Worm (Caenorhabditis elegans) whole organism, L4 larva: ENCODE measurements around the gene T27E4.5.

Experiments
- D1046.2 ChIP-seq: fragments of 200-800 bp; sonication (Bioruptor generic); IDR thresholded peaks from 2 replicates; pipeline ENCODE4 v1.3.6; 2022; ENCODE audit warnings: missing genetic modification characterization, missing compliant biosample characterization
- F26F4.8 ChIP-seq: fragments of 200-800 bp; sonication (Bioruptor generic); conservative IDR thresholded peaks from 2 replicates; pipeline ENCODE4 v1.3.6; 2022; ENCODE audit warnings: missing genetic modification characterization, missing compliant biosample characterization
- F44E2.7 ChIP-seq: fragments of 200-800 bp; sonication (Bioruptor generic); IDR thresholded peaks from 2 replicates; pipeline ENCODE4 v2.1.2; 2022; ENCODE audit warnings: missing genetic modification characterization, missing compliant biosample characterization
- R02D3.7 ChIP-seq: fragments of 150-350 bp; sonication (generic microtip); optimal IDR thresholded peaks from 3 replicates; lab custom pipeline; 2014; ENCODE audit warnings: missing biosample characterization, missing genetic modification characterization
- Y5F2A.4 ChIP-seq: fragments of 200-800 bp; sonication (Bioruptor generic); optimal IDR thresholded peaks from 2 replicates; lab custom pipeline; 2018; ENCODE audit warnings: mild to moderate bottlenecking, missing genetic modification characterization, missing compliant biosample characterization
- aha-1 ChIP-seq: fragments of 150-350 bp; peaks from one replicate; lab custom pipeline; 2014; ENCODE audit warnings: missing biosample characterization, missing genetic modification characterization
- ceh-82 ChIP-seq: sonication (generic microtip); optimal IDR thresholded peaks from 2 replicates; lab custom pipeline; 2017; ENCODE audit warnings: missing biosample characterization, missing genetic modification characterization
- ctbp-1 ChIP-seq: fragments of 200-800 bp; sonication (Bioruptor generic); IDR thresholded peaks from 2 replicates; pipeline ENCODE4 v1.3.6; 2022; ENCODE audit warnings: missing genetic modification reagents, missing genetic modification characterization, missing compliant biosample characterization
- daf-16 ChIP-seq, 3 experiments: sonication (generic microtip); optimal IDR thresholded peaks; 2 replicates each; lab custom pipeline; 2016 to 2017; ENCODE audit warnings: missing genetic modification characterization in 3 of 3, missing genetic modification reagents in 3 of 3, mild to moderate bottlenecking in 2 of 3, missing compliant biosample characterization in 2 of 3, missing biosample characterization in 1 of 3, moderate library complexity in 1 of 3
- dmd-6 ChIP-seq: fragments of 200-800 bp; sonication (Bioruptor generic); IDR thresholded peaks from 2 replicates; pipeline ENCODE4 v1.3.6; 2022; ENCODE audit warnings: missing genetic modification reagents, missing genetic modification characterization, missing compliant biosample characterization
- duxl-1 ChIP-seq: sonication (generic microtip); optimal IDR thresholded peaks from 2 replicates; lab custom pipeline; 2016; ENCODE audit warnings: mild to moderate bottlenecking, missing genetic modification characterization, moderate library complexity, missing compliant biosample characterization; ENCODE audit not compliant: poor library complexity
- dve-1 ChIP-seq: sonication (generic microtip); optimal IDR thresholded peaks from 2 replicates; lab custom pipeline; 2017; ENCODE audit warnings: antibody characterized with exemption, mild to moderate bottlenecking, missing genetic modification characterization, missing compliant biosample characterization; ENCODE audit not compliant: insufficient read depth
- gei-8 ChIP-seq: fragments of 200-800 bp; sonication (Bioruptor generic); optimal IDR thresholded peaks from 2 replicates; lab custom pipeline; 2018; ENCODE audit warnings: mild to moderate bottlenecking, missing genetic modification characterization, missing compliant biosample characterization
- hif-1 ChIP-seq, 2 experiments: sonication (generic microtip); optimal IDR thresholded peaks; 2 replicates each; lab custom pipeline; 2016 to 2017; ENCODE audit warnings: missing compliant biosample characterization in 2 of 2, missing genetic modification characterization in 2 of 2, missing genetic modification reagents in 2 of 2, missing genotype in 2 of 2, mild to moderate bottlenecking in 1 of 2
- hlh-11 ChIP-seq: fragments of 200-800 bp; sonication (Bioruptor generic); optimal IDR thresholded peaks from 2 replicates; lab custom pipeline; 2018; ENCODE audit warnings: mild to moderate bottlenecking, missing genetic modification characterization, missing compliant biosample characterization
- hlh-30 ChIP-seq: sonication (generic microtip); optimal IDR thresholded peaks from 2 replicates; lab custom pipeline; 2017; ENCODE audit warnings: antibody characterized with exemption, mild to moderate bottlenecking, missing genetic modification characterization, missing compliant biosample characterization; ENCODE audit not compliant: insufficient read depth
- jun-1 ChIP-seq: fragments of 150-350 bp; optimal IDR thresholded peaks from 2 replicates; lab custom pipeline; 2014; ENCODE audit warnings: missing biosample characterization, missing genetic modification reagents, missing genetic modification characterization
- lin-29 ChIP-seq: fragments of 200-800 bp; sonication (Bioruptor generic); IDR thresholded peaks from 2 replicates; pipeline ENCODE4 v1.3.6; 2022; ENCODE audit warnings: missing genetic modification reagents, missing genetic modification characterization, missing compliant biosample characterization
- lin-38 ChIP-seq: fragments of 200-800 bp; sonication (Bioruptor generic); IDR thresholded peaks from 2 replicates; pipeline ENCODE4 v1.3.6; 2022; ENCODE audit warnings: missing genetic modification reagents, missing genetic modification characterization, missing compliant biosample characterization
- mdl-1 ChIP-seq, 2 experiments: fragments of 150-350 bp in 1 of 2; sonication (generic microtip) in 1 of 2; optimal IDR thresholded peaks; 2 replicates each; lab custom pipeline; 2014 to 2017; ENCODE audit warnings: missing biosample characterization in 2 of 2, missing genetic modification characterization in 2 of 2
- mep-1 ChIP-seq: fragments of 150-350 bp; sonication (generic microtip); optimal IDR thresholded peaks from 3 replicates; lab custom pipeline; 2014; ENCODE audit warnings: missing biosample characterization, missing genetic modification characterization
- mxl-2 ChIP-seq: fragments of 200-800 bp; sonication (Bioruptor generic); conservative IDR thresholded peaks from 2 replicates; pipeline ENCODE4 v1.3.6; 2022; ENCODE audit warnings: missing genetic modification reagents, missing genetic modification characterization, missing compliant biosample characterization
- nhr-102 ChIP-seq: sonication (generic microtip); optimal IDR thresholded peaks from 2 replicates; lab custom pipeline; 2016; ENCODE audit warnings: mild to moderate bottlenecking, missing genetic modification characterization, moderate library complexity, missing compliant biosample characterization
- nhr-111 ChIP-seq: fragments of 200-800 bp; sonication (Bioruptor generic); optimal IDR thresholded peaks from 2 replicates; lab custom pipeline; 2018; ENCODE audit warnings: mild to moderate bottlenecking, missing genetic modification characterization, missing compliant biosample characterization
- nhr-28 ChIP-seq: fragments of 150-350 bp; optimal IDR thresholded peaks from 2 replicates; lab custom pipeline; 2014; ENCODE audit warnings: missing biosample characterization, missing genetic modification characterization
- nhr-41 ChIP-seq: fragments of 200-800 bp; sonication (Bioruptor generic); IDR thresholded peaks from 2 replicates; pipeline ENCODE4 v1.3.6; 2022; ENCODE audit warnings: missing genetic modification reagents, missing genetic modification characterization, missing compliant biosample characterization
- nhr-77 ChIP-seq: fragments of 150-350 bp; optimal IDR thresholded peaks from 2 replicates; lab custom pipeline; 2014; ENCODE audit warnings: missing biosample characterization, missing genetic modification characterization
- pha-4 ChIP-seq, 2 experiments: fragments of 150-350 bp in 1 of 2; fragments of 200-800 bp in 1 of 2; sonication (Bioruptor generic) in 1 of 2; IDR thresholded peaks in 1 of 2; optimal IDR thresholded peaks in 1 of 2; 2 replicates each; pipeline versions ENCODE4 v1.3.6 to Lab custom; 2014 to 2022; ENCODE audit warnings: missing genetic modification characterization in 2 of 2, missing genetic modification reagents in 2 of 2, missing biosample characterization in 1 of 2, missing compliant biosample characterization in 1 of 2
- pqm-1 ChIP-seq: sonication (generic microtip); optimal IDR thresholded peaks from 2 replicates; lab custom pipeline; 2017; ENCODE audit warnings: missing biosample characterization, missing genetic modification characterization
- snpc-4 ChIP-seq: fragments of 150-350 bp; optimal IDR thresholded peaks from 2 replicates; lab custom pipeline; 2014; ENCODE audit warnings: missing biosample characterization, missing genetic modification characterization
- unc-62 ChIP-seq, 3 experiments: fragments of 150-350 bp in 1 of 3; sonication (generic microtip); optimal IDR thresholded peaks in 2 of 3; peaks in 1 of 3; 1 replicate in 1 of 3; 2 replicates in 2 of 3; lab custom pipeline; 2014 to 2017; ENCODE audit warnings: missing biosample characterization in 3 of 3, missing genetic modification characterization in 3 of 3, missing genetic modification reagents in 3 of 3, missing genotype in 1 of 3
- zfp-2 ChIP-seq: sonication (generic microtip); optimal IDR thresholded peaks from 2 replicates; lab custom pipeline; 2016; ENCODE audit warnings: mild to moderate bottlenecking, missing genetic modification characterization, missing compliant biosample characterization
- zip-2 ChIP-seq: fragments of 150-350 bp; optimal IDR thresholded peaks from 2 replicates; lab custom pipeline; 2014; ENCODE audit warnings: missing biosample characterization, missing genetic modification characterization

Gene T27E4.5

ce11 chrV:9085845-9086244 is 16.3 kb upstream of the T27E4.5 start (continued):
- no peak for TF ChIP-seq Y5F2A.4

- TF ChIP-seq mxl-2: no peak
- TF ChIP-seq zfp-2 (tag; lab: Kevin White, UChicago): no peak
- TF ChIP-seq gei-8 (GFP tag; lab: Kevin White, UChicago): no peak
- TF ChIP-seq F26F4.8 (GFP tag; lab: Robert Waterston, UW): no peak
- peak; percentile 48 for TF ChIP-seq nhr-28 (tag; lab: Kevin White, UChicago)
- no peak for TF ChIP-seq pha-4 (GFP tag; IDR thresholded peaks at IDR 0.05; lab: Robert Waterston, UW)
- no peak for TF ChIP-seq pha-4 (tag; optimal IDR thresholded peaks at IDR 0.05; lab: Kevin White, UChicago)
- no peak for TF ChIP-seq lin-29 (GFP tag; lab: Robert Waterston, UW)
- no peak for TF ChIP-seq zip-2 (tag; lab: Kevin White, UChicago)
- peak in 1 of 2 experiments; percentile 24 for TF ChIP-seq mdl-1 (tag; optimal IDR thresholded peaks at IDR 0.05; lab: Kevin White, UChicago)
- TF ChIP-seq ctbp-1 (GFP tag; lab: Robert Waterston, UW): no peak
- TF ChIP-seq lin-38 (GFP tag; lab: Robert Waterston, UW): no peak
- TF ChIP-seq dmd-6 (GFP tag; lab: Robert Waterston, UW): 0 out of 2 replicates have a peak, but pooled peaks have one; percentile 30
- no peak for TF ChIP-seq R02D3.7
- no peak for TF ChIP-seq mep-1
- no peak for TF ChIP-seq hlh-11
- TF ChIP-seq nhr-102 (tag; lab: Kevin White, UChicago): no peak
- TF ChIP-seq duxl-1 (tag; lab: Kevin White, UChicago): no peak
- no peak for TF ChIP-seq nhr-41
- TF ChIP-seq, all 104 proteins: peak for 3
Measured at ce11 chrV:9084252-9084651, 14.7 kb upstream of the T27E4.5 start.

- TF ChIP-seq hlh-11: peak; percentile 9
- TF ChIP-seq jun-1 (tag; lab: Kevin White, UChicago): no peak
- peak; percentile 37 for TF ChIP-seq nhr-28 (tag; lab: Kevin White, UChicago)
- no peak for TF ChIP-seq D1046.2
- peak in 1 of 2 experiments; percentile 95 for TF ChIP-seq unc-62 (GFP tag; optimal IDR thresholded peaks at IDR 0.05 in 1 of 2; lab: Kevin White, UChicago)
- no peak for TF ChIP-seq unc-62 (tag; optimal IDR thresholded peaks at IDR 0.05; lab: Kevin White, UChicago)
- no peak for TF ChIP-seq nhr-77
Measured at ce11 chrV:9082350-9082749, 12.8 kb upstream of the T27E4.5 start.

- no peak for TF ChIP-seq daf-16 (GFP tag; optimal IDR thresholded peaks at IDR 0.05; lab: Kevin White, UChicago)
- peak; percentile 71 for TF ChIP-seq daf-16 (tag; optimal IDR thresholded peaks at IDR 0.05; lab: Kevin White, UChicago)
- peak; percentile 44 for TF ChIP-seq pqm-1 (tag; lab: Kevin White, UChicago)
- TF ChIP-seq dve-1: peak; percentile 70
- peak; percentile 29 for TF ChIP-seq hlh-30 (tag; lab: Kevin White, UChicago)
- TF ChIP-seq nhr-77: peak; percentile 4
- no peak for TF ChIP-seq nhr-111
- no peak for TF ChIP-seq F44E2.7 (GFP tag; lab: Robert Waterston, UW)
- no peak for TF ChIP-seq pha-4 (GFP tag; IDR thresholded peaks at IDR 0.05; lab: Robert Waterston, UW)
- peak; percentile 62 for TF ChIP-seq pha-4 (tag; optimal IDR thresholded peaks at IDR 0.05; lab: Kevin White, UChicago)
- peak; percentile 65 for TF ChIP-seq aha-1 (tag; lab: Kevin White, UChicago)
- no peak for TF ChIP-seq ceh-82 (tag; lab: Kevin White, UChicago)
- no peak for TF ChIP-seq snpc-4 (tag; lab: Kevin White, UChicago)
- peak in 1 of 2 experiments; percentile 16 for TF ChIP-seq hif-1 (tag; optimal IDR thresholded peaks at IDR 0.05; lab: Kevin White, UChicago)
- TF ChIP-seq hlh-11: peak; percentile 57
- TF ChIP-seq nhr-28 (tag; lab: Kevin White, UChicago): peak; percentile 38
Measured at ce11 chrV:9081410-9081809, 11.8 kb upstream of the T27E4.5 start.
